Worm (Caenorhabditis elegans) whole organism, L4 larva: Measurements from ENCODE around the gene F35A5.2.

Experiments used
- ZK546.5 ChIP-seq, 2 experiments: sonication (generic microtip); optimal IDR thresholded peaks; 2 replicates each; lab custom pipeline; 2017; ENCODE audit warnings: missing biosample characterization in 2 of 2, missing genetic modification characterization in 2 of 2
- daf-12 ChIP-seq: fragments of 150-350 bp; optimal IDR thresholded peaks from 2 replicates; lab custom pipeline; 2014; ENCODE audit warnings: missing biosample characterization, missing genetic modification reagents, missing genetic modification characterization
- ztf-7 ChIP-seq: fragments of 150-350 bp; optimal IDR thresholded peaks from 2 replicates; lab custom pipeline; 2014; ENCODE audit warnings: missing biosample characterization, missing genetic modification characterization

- TF ChIP-seq ZK546.5 (tag; optimal IDR thresholded peaks at IDR 0.05; lab: Kevin White, UChicago) = no peak
- TF ChIP-seq daf-12 = no peak
- TF ChIP-seq ztf-7 (tag; lab: Kevin White, UChicago) = no peak
These were observed 32.5 kb upstream of the F35A5.2 start, which contains the start of gene F47B7.2 for ce11 chrX:3772405-3772804.
